Fruit fly (Drosophila melanogaster) whole organism, wandering third instar larva: ENCODE results near the gene nbs.
A peak's percentile ranks its signal among the peaks of the same experiment; 100 is the strongest.

ENCODE experiments used
- Hr78 ChIP-seq: fragments of >200 bp; optimal IDR thresholded peaks from 2 replicates; lab custom pipeline; 2017; ENCODE audit warnings: missing biosample characterization, missing genetic modification characterization
- br ChIP-seq: fragments of 200-800 bp; sonication (Bioruptor generic); optimal IDR thresholded peaks from 2 replicates; lab custom pipeline; 2016; ENCODE audit warnings: missing biosample characterization, missing genetic modification characterization

The nbs gene

dm6 chr3L:9671372-9671771, 51.6 kb downstream of the nbs start:
- TF ChIP-seq br (peak; percentile 5), Hr78 (no peak)
